Worm (Caenorhabditis elegans): ENCODE data around the gene Y39A1A.20.

Y39A1A.20 gene

DNA sequence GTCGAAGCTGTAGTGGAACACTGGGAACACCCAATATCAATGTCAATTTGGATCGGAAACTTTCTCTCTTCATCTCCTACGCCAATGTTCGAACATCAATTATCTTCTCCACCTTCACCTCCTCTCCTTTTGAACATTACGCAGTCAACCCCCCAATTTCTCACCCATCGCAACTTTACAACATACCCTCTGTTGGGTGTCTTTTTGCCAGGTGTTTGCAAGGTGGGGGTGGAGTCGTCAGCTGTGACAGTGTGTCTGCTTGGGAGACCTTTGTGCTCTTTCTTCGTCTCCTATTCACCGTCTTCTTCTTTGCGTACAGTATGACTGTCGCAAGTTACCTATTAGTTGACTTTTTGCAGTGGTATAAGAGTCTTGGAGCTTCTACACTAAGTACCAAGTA lies 33.7 kb downstream of the Y39A1A.20 start:
- no peak for TF ChIP-seq egl-5 (tag; optimal IDR thresholded peaks at IDR 0.05)
- no peak for TF ChIP-seq ZK546.5 (tag; optimal IDR thresholded peaks at IDR 0.05)
- TF ChIP-seq jun-1 (tag; optimal IDR thresholded peaks at IDR 0.05): no peak

DNA sequence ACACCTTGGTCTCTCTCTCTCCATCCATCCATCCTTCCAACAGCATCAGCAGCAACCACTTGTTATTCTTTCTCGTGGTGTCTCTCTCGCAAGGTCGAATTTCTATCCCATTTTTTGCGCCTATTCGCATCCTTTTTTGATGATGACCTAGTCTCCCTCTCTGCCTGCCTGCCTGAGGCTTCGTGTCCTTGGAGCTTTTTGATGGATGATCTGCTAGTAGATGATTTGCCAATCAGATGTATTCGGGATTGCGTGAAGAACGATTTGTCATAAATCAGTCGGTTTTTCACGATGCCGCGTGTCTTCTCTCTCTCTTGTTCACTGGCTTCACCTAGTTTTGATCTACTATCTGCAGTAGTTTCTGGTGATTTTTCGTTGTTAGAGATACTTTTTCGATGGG lies 39.1 kb downstream of the Y39A1A.20 start:
- TF ChIP-seq ztf-4 (tag; optimal IDR thresholded peaks at IDR 0.05) (no peak), nhr-23 (tag; optimal IDR thresholded peaks at IDR 0.05) (peak; percentile 8), nhr-25 (tag; optimal IDR thresholded peaks at IDR 0.05) (peak; percentile 57), pha-4 (tag; optimal IDR thresholded peaks at IDR 0.05) (no peak), unc-62 (GFP tag; optimal IDR thresholded peaks at IDR 0.05) (no peak), elt-3 (tag; optimal IDR thresholded peaks at IDR 0.05) (no peak), nhr-12 (tag; optimal IDR thresholded peaks at IDR 0.05) (no peak), snpc-4 (tag; optimal IDR thresholded peaks at IDR 0.05) (no peak), nhr-67 (tag; optimal IDR thresholded peaks at IDR 0.05) (no peak), lin-39 (tag; optimal IDR thresholded peaks at IDR 0.05) (peak; percentile 37), lsy-12 (tag; optimal IDR thresholded peaks at IDR 0.05) (no peak), nhr-11 (tag; optimal IDR thresholded peaks at IDR 0.05) (no peak), mdl-1 (tag; optimal IDR thresholded peaks at IDR 0.05) (no peak)

DNA sequence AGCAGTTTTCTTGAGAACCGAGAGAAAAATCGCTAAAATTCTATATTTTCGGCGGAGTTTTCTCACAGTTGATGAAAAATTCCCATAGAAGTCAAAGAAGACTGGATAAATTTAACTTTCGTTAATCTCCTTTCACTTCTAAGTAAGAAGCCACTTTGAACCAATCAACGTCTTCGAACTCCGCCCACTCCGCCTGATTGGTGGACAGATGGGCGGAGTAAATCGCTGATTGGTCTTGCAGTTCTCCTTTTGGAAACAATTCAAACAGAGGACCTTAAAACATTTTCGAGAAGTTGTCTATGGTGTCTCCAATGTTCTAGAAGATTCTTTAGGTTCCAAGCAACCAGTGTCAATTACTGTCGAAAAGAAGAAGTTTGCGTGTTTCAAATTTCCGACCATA lies 42.0 kb downstream of the Y39A1A.20 start:
- TF ChIP-seq nhr-12 (tag; optimal IDR thresholded peaks at IDR 0.05) (no peak), nfya-1 (tag; optimal IDR thresholded peaks at IDR 0.05; ENCODE audit: insufficient read depth) (peak; percentile 99)

DNA sequence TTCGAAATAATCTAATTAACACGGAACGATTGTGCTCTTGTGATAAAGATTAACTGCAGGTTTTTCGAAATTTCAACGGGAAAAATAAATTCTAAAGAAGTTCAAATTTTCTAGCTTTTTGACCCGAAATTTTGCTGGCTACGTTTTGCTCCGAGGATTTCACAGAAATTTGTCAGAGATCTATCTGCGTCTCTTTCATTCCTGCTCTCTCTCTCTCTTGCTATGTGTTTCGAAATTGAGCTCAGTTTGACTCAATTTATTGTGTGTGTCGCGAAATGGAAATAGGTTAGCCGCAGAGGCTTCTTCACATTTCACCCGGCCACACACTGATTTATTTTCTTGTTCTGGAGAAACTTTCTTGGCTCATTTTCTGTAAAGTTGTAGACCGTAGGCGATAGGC lies 42.7 kb downstream of the Y39A1A.20 start:
- no peak for TF ChIP-seq pqm-1 (tag; optimal IDR thresholded peaks at IDR 0.05)
- TF ChIP-seq hmg-11 (tag; optimal IDR thresholded peaks at IDR 0.05): peak; percentile 10

DNA sequence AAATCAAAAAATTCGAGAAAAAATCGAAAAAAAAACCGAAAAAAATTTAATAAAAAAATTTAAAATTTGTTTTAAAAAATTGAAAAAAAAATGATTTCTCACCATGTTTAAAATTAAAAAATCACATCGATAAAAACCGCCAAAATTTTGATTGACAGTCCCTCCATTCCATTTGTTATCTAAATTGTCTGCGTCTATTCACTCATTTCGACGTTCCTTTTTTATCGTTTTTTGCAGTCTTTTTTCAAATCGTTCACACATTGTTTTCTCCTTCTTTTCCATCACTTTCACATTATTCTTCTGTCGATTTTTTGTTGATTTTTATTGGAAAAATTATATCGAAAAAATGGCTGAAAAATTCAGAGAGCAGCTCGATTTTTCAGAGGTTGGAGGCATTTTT lies 44.3 kb downstream of the Y39A1A.20 start:
- TF ChIP-seq elt-2 (tag; optimal IDR thresholded peaks at IDR 0.05) (peak; percentile 60), lsy-12 (tag; optimal IDR thresholded peaks at IDR 0.05) (no peak), nhr-237 (tag; optimal IDR thresholded peaks at IDR 0.05) (no peak), hmg-11 (tag; optimal IDR thresholded peaks at IDR 0.05) (no peak), lin-39 (tag; optimal IDR thresholded peaks at IDR 0.05) (no peak), pha-4 (tag; optimal IDR thresholded peaks at IDR 0.05) (peak; percentile 17), ama-1 (optimal IDR thresholded peaks at IDR 0.05) (no peak)

DNA sequence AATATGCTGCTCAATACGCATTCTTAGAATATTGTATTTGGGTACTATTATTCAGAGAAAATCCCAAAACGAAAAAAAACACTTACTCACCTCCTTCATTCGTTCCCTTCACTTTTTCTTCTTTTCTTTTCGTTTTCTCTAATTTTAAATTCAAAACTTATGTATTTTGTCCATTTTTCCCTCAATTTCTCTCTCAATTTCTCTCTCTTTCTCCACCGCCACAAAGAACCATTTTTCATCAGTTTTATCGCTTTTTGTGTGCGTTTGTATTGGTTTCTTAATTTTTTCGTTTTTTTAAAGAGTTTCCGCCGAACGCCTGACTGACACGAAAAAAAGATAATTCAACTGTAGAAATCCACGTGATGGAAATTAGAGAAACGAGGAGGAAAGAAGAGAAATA lies 45.6 kb downstream of the Y39A1A.20 start, which contains the start of gene cnt-2:
Gene cnt-2 (plus strand): TSS at position 301 of the 400 bp plus-strand sequence.
- TF ChIP-seq nfya-1 (tag; optimal IDR thresholded peaks at IDR 0.05; ENCODE audit: insufficient read depth) (no peak), ceh-82 (tag; optimal IDR thresholded peaks at IDR 0.05) (no peak), ZK546.5 (tag; optimal IDR thresholded peaks at IDR 0.05) (no peak), daf-12 (tag; optimal IDR thresholded peaks at IDR 0.05) (no peak), lsy-12 (tag; optimal IDR thresholded peaks at IDR 0.05) (no peak), nhr-25 (tag; optimal IDR thresholded peaks at IDR 0.05) (no peak), nhr-23 (tag; optimal IDR thresholded peaks at IDR 0.05) (no peak)

DNA sequence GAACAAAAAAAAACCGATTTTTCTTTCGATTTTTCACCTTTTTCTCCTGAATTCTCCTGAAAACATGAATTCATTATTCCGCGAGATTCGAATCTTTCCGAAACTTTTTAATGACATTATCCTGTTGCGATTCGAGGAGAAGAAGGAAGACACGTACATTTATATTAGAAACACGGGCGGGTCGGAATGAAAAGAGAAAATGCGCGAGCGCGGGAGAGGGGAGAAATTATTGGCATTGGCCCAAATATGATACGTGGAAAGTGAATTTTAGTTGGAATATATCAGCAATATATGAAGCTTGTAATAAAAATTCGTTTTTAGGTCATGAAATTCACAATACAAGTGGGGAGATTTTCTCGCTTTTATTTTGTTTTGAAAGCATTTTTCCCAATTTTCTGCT lies 46.9 kb downstream of the Y39A1A.20 start:
- TF ChIP-seq lin-15B (tag; optimal IDR thresholded peaks at IDR 0.05): peak; percentile 13
- no peak for TF ChIP-seq nhr-76 (tag; optimal IDR thresholded peaks at IDR 0.05)
- TF ChIP-seq ztf-11 (tag; optimal IDR thresholded peaks at IDR 0.05): no peak

DNA sequence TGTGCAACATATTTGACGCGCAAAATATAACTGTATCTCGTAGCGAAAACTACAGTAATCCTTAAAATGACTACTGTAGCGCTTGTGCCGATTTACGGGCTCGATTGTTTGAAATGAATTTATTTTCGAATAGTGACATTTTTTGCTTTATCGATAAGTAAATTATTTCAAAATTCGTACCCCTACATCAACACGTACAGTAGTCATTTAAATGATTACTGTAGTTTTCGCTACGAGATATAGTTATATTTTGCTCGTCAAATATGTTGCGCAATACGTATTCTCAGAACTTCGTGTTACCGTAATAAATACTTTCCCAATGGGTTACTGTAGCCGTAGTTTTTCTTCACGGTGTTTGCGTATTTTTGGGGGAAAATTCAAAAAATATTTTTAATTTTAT lies 47.5 kb downstream of the Y39A1A.20 start:
- TF ChIP-seq ceh-16 (tag; optimal IDR thresholded peaks at IDR 0.05): no peak
- TF ChIP-seq ceh-9 (tag; optimal IDR thresholded peaks at IDR 0.05): no peak
- no peak for TF ChIP-seq pqm-1 (tag; optimal IDR thresholded peaks at IDR 0.05)
- no peak for TF ChIP-seq nhr-43 (tag; optimal IDR thresholded peaks at IDR 0.05; ENCODE audit: poor library complexity, severe bottlenecking)
